Fruit fly (Drosophila melanogaster): ENCODE measurements around the gene ntc.

ntc gene

DNA sequence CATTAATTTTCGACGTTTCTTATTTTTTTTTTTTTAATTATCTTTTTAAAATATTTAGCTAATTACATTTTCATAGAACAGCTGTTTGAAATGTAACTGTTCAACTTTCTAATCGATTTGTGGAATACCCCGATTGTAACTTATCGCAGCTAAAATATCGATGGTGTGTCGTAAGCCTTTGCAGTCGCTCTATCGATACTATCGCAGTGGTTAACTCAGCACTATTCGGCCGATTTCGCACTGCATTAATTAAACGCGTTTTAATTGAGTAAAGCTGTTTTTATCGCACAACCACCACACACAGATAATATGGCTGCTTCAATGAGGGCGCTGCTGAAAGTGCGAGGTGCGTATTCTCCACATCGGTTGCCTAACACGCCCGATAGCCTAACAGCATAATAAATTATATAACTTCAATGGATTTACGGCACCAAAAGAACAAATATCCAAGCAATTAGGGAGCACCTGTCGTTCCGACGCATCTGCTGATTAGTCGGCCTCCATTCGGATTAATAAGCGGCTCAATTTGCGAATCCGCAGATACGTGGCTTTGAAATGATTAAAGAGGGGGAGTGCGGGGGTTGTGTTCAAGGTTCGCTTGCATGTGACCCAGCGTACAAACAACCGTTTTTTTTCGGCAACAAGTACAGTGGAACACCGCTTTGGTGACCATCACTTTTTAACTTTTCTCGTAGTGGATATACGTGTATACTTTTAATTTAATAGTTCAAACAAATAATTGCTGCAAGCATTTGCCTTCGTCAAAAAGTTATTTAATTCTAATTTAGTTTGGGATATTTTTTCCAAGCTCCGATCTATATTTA lies 8.0 kb upstream of the ntc start, which contains the start of gene Scsalpha1 (continued):
- peak; percentile 97 for TF ChIP-seq stwl (tag; optimal IDR thresholded peaks at IDR 0.05)
- no peak for TF ChIP-seq jumu (GFP tag; optimal IDR thresholded peaks at IDR 0.05)
- TF ChIP-seq CG12155 (GFP tag; optimal IDR thresholded peaks at IDR 0.05), result peak; percentile 8
- TF ChIP-seq gsb (GFP tag; IDR thresholded peaks at IDR 0.05), result peak; percentile 18; the same call in 1 of the 2 replicates
- no peak for TF ChIP-seq Trl (optimal IDR thresholded peaks at IDR 0.05)
- no peak for TF ChIP-seq Trl (GFP tag; optimal IDR thresholded peaks at IDR 0.05)
- TF ChIP-seq Hr51 (GFP tag; optimal IDR thresholded peaks at IDR 0.05), result peak in 1 of 2 experiments; percentile 46
- TF ChIP-seq CG2712 (tag; optimal IDR thresholded peaks at IDR 0.05), result peak; percentile 37
- no peak for TF ChIP-seq CG4730 (GFP tag; IDR thresholded peaks at IDR 0.05)
- no peak for TF ChIP-seq CG5953 (GFP tag; IDR thresholded peaks at IDR 0.05)
- no peak for TF ChIP-seq kay (GFP tag; optimal IDR thresholded peaks at IDR 0.05)
- peak; percentile 89 for TF ChIP-seq Med (GFP tag)
- TF ChIP-seq bab2 (GFP tag; optimal IDR thresholded peaks at IDR 0.05), result peak; percentile 15
- no peak for TF ChIP-seq mam (GFP tag; optimal IDR thresholded peaks at IDR 0.05)
- no peak for TF ChIP-seq CG2889 (GFP tag; IDR thresholded peaks at IDR 0.05)
- TF ChIP-seq CG17568 (GFP tag; optimal IDR thresholded peaks at IDR 0.05), result no peak
- peak; percentile 42 for TF ChIP-seq CG13424 (tag; optimal IDR thresholded peaks at IDR 0.05)
- TF ChIP-seq CG1233 (GFP tag; optimal IDR thresholded peaks at IDR 0.05), result no peak
- TF ChIP-seq CG8478 (optimal IDR thresholded peaks at IDR 0.05), result no peak
- TF ChIP-seq Six4 (GFP tag; optimal IDR thresholded peaks at IDR 0.05), result no peak
- no peak for TF ChIP-seq aop (GFP tag; IDR thresholded peaks at IDR 0.05)
- TF ChIP-seq Mad (GFP tag; optimal IDR thresholded peaks at IDR 0.05), result no peak
- TF ChIP-seq CG17361 (GFP tag; IDR thresholded peaks at IDR 0.05), result peak; percentile 23; the same call in 1 of the 3 replicates
- peak; percentile 99 for TF ChIP-seq hbn (GFP tag; IDR thresholded peaks at IDR 0.05; ENCODE audit: partially characterized antibody)
- peak; percentile 46 for TF ChIP-seq Fer3 (tag; optimal IDR thresholded peaks at IDR 0.05)
- TF ChIP-seq CG9215 (GFP tag; IDR thresholded peaks at IDR 0.05), result no peak
- no peak for TF ChIP-seq C15 (GFP tag; IDR thresholded peaks at IDR 0.05)
- no peak for TF ChIP-seq CG15011 (GFP tag; optimal IDR thresholded peaks at IDR 0.05)
- peak; percentile 20 for TF ChIP-seq Deaf1 (tag; optimal IDR thresholded peaks at IDR 0.05)
- peak; percentile 44 for TF ChIP-seq CG12769 (tag; optimal IDR thresholded peaks at IDR 0.05)
- peak; percentile 19 for TF ChIP-seq NC2β (GFP tag; optimal IDR thresholded peaks at IDR 0.05)
- peak in 1 of 2 experiments; percentile 16 for TF ChIP-seq dpn (GFP tag; optimal IDR thresholded peaks at IDR 0.05)
- peak; percentile 29 for TF ChIP-seq CG6254 (GFP tag; optimal IDR thresholded peaks at IDR 0.05)
- no peak for TF ChIP-seq shn (GFP tag; optimal IDR thresholded peaks at IDR 0.05)
- peak; percentile 70; the same call in 1 of the 2 replicates for TF ChIP-seq Atf6 (GFP tag; IDR thresholded peaks at IDR 0.05)
- TF ChIP-seq CG16863 (GFP tag; optimal IDR thresholded peaks at IDR 0.05), result peak; percentile 10
- TF ChIP-seq nom (GFP tag; optimal IDR thresholded peaks at IDR 0.05), result peak; percentile 79
- peak; percentile 46; the same call in 1 of the 3 replicates for TF ChIP-seq Optix (GFP tag; IDR thresholded peaks at IDR 0.05)
- TF ChIP-seq CG10147 (GFP tag; optimal IDR thresholded peaks at IDR 0.05), result peak; percentile 12
- no peak for TF ChIP-seq prd (optimal IDR thresholded peaks at IDR 0.05)
- TF ChIP-seq prd (GFP tag; IDR thresholded peaks at IDR 0.05), result peak; percentile 58; the same call in 2 of the 3 replicates
- TF ChIP-seq cas (GFP tag; IDR thresholded peaks at IDR 0.05), result no peak
- peak; percentile 56; the same call in 1 of the 3 replicates for TF ChIP-seq ase (GFP tag; IDR thresholded peaks at IDR 0.05)
- peak; percentile 13 for TF ChIP-seq CG12219 (GFP tag; optimal IDR thresholded peaks at IDR 0.05)
- TF ChIP-seq CG16813 (GFP tag; IDR thresholded peaks at IDR 0.05; ENCODE audit: partially characterized antibody), result peak; percentile 100
- TF ChIP-seq sima (GFP tag; optimal IDR thresholded peaks at IDR 0.05), result no peak
- TF ChIP-seq CG4360 (GFP tag; IDR thresholded peaks at IDR 0.05), result no peak
- no peak for TF ChIP-seq gem (tag; optimal IDR thresholded peaks at IDR 0.05)
- TF ChIP-seq Dbx (GFP tag; IDR thresholded peaks at IDR 0.05), result peak; percentile 74; the same call in 2 of the 3 replicates
- peak; percentile 71; the same call in 1 of the 2 replicates for TF ChIP-seq seq (GFP tag; IDR thresholded peaks at IDR 0.05)
